Worm (Caenorhabditis elegans) whole organism, young adult: Measurements from ENCODE around the gene sca-1.
A peak's percentile ranks its signal among the peaks of the same experiment; 100 is the strongest.

Source experiments
- B0019.2 ChIP-seq: fragments of 200-800 bp; sonication (Bioruptor generic); conservative IDR thresholded peaks from 2 replicates; pipeline ENCODE4 v1.3.6; 2022; ENCODE audit warnings: missing genetic modification reagents, missing genetic modification characterization, missing compliant biosample characterization
- B0261.1 ChIP-seq: sonication (generic microtip); optimal IDR thresholded peaks from 2 replicates; lab custom pipeline; 2016; ENCODE audit warnings: mild to moderate bottlenecking, missing genetic modification characterization, moderate library complexity, missing compliant biosample characterization
- F10E7.11 ChIP-seq: sonication (generic microtip); optimal IDR thresholded peaks from 2 replicates; lab custom pipeline; 2017; ENCODE audit warnings: mild to moderate bottlenecking, missing genetic modification characterization, moderate library complexity, missing compliant biosample characterization
- F33H1.4 ChIP-seq: fragments of 200-800 bp; sonication (Bioruptor generic); IDR thresholded peaks from 2 replicates; pipeline ENCODE4 v1.3.6; 2022; ENCODE audit warnings: missing genetic modification reagents, missing genetic modification characterization, missing compliant biosample characterization
- F37B4.10 ChIP-seq: fragments of 200-800 bp; sonication (Bioruptor generic); IDR thresholded peaks from 2 replicates; pipeline ENCODE4 v1.3.6; 2022; ENCODE audit warnings: missing genetic modification characterization, missing compliant biosample characterization
- F39B2.1 ChIP-seq: fragments of 200-800 bp; sonication (Bioruptor generic); IDR thresholded peaks from 2 replicates; pipeline ENCODE4 v1.3.6; 2022; ENCODE audit warnings: missing genetic modification reagents, missing genetic modification characterization, missing compliant biosample characterization
- F57C9.4 ChIP-seq: sonication (generic microtip); optimal IDR thresholded peaks from 2 replicates; lab custom pipeline; 2017; ENCODE audit warnings: mild to moderate bottlenecking, missing genetic modification characterization, missing compliant biosample characterization
- K12H6.12 ChIP-seq: fragments of 200-800 bp; sonication (Bioruptor generic); optimal IDR thresholded peaks from 2 replicates; lab custom pipeline; 2018; ENCODE audit warnings: mild to moderate bottlenecking, missing genetic modification characterization, missing compliant biosample characterization
- T26A5.8 ChIP-seq: sonication (generic microtip); optimal IDR thresholded peaks from 2 replicates; lab custom pipeline; 2016; ENCODE audit warnings: missing genetic modification characterization, missing compliant biosample characterization
- Y53G8AR.9 ChIP-seq: fragments of 200-800 bp; sonication (Bioruptor generic); conservative IDR thresholded peaks from 2 replicates; pipeline ENCODE4 v1.3.6; 2022; ENCODE audit warnings: missing genetic modification reagents, missing genetic modification characterization, missing compliant biosample characterization
- Y79H2A.3 ChIP-seq: fragments of 200-800 bp; sonication (Bioruptor generic); conservative IDR thresholded peaks from 2 replicates; pipeline ENCODE4 v1.3.6; 2022; ENCODE audit warnings: missing genetic modification reagents, missing genetic modification characterization, missing compliant biosample characterization
- ama-1 ChIP-seq, 3 experiments: fragments of 150-350 bp in 1 of 3; sonication (generic microtip) in 2 of 3; optimal IDR thresholded peaks; 2 replicates each; lab custom pipeline; 2014 to 2018; ENCODE audit warnings: missing biosample characterization in 2 of 3, missing genetic modification characterization in 2 of 3, missing genetic modification reagents in 2 of 3
- aptf-3 ChIP-seq: fragments of 200-800 bp; sonication (Bioruptor generic); IDR thresholded peaks from 2 replicates; pipeline ENCODE4 v1.3.6; 2022; ENCODE audit warnings: missing genetic modification characterization, missing compliant biosample characterization
- attf-6 ChIP-seq: fragments of 200-800 bp; sonication (Bioruptor generic); IDR thresholded peaks from 2 replicates; pipeline ENCODE4 v1.3.6; 2022; ENCODE audit warnings: missing genetic modification reagents, missing genetic modification characterization, missing compliant biosample characterization
- ceh-40 ChIP-seq: fragments of 200-800 bp; sonication (Bioruptor generic); IDR thresholded peaks from 2 replicates; pipeline ENCODE4 v1.3.6; 2022; ENCODE audit warnings: missing genetic modification characterization, missing compliant biosample characterization
- ceh-91 ChIP-seq: fragments of 200-800 bp; sonication (Bioruptor generic); IDR thresholded peaks from 2 replicates; pipeline ENCODE4 v1.3.6; 2022; ENCODE audit warnings: missing genetic modification reagents, missing genetic modification characterization, missing compliant biosample characterization
- chd-7 ChIP-seq: sonication (generic microtip); optimal IDR thresholded peaks from 2 replicates; lab custom pipeline; 2016; ENCODE audit warnings: mild to moderate bottlenecking, missing genetic modification characterization, moderate library complexity, missing compliant biosample characterization
- die-1 ChIP-seq: sonication (generic microtip); optimal IDR thresholded peaks from 2 replicates; lab custom pipeline; 2016; ENCODE audit warnings: missing genotype, mild to moderate bottlenecking, missing genetic modification characterization, missing compliant biosample characterization
- dox-1 ChIP-seq: fragments of 200-800 bp; sonication (Bioruptor generic); IDR thresholded peaks from 2 replicates; pipeline ENCODE4 v1.3.6; 2022; ENCODE audit warnings: missing genetic modification reagents, missing genetic modification characterization, missing compliant biosample characterization
- egl-18 ChIP-seq: fragments of 200-800 bp; sonication (Bioruptor generic); IDR thresholded peaks from 2 replicates; pipeline ENCODE4 v1.3.6; 2022; ENCODE audit warnings: missing genetic modification reagents, missing genetic modification characterization, missing compliant biosample characterization
- egrh-3 ChIP-seq: fragments of 200-800 bp; sonication (Bioruptor generic); IDR thresholded peaks from 2 replicates; pipeline ENCODE4 v1.3.6; 2022; ENCODE audit warnings: missing genetic modification reagents, missing genetic modification characterization, missing compliant biosample characterization
- gei-17 ChIP-seq: fragments of 200-800 bp; sonication (Bioruptor generic); optimal IDR thresholded peaks from 2 replicates; lab custom pipeline; 2018; ENCODE audit warnings: mild to moderate bottlenecking, missing genetic modification characterization, missing compliant biosample characterization
- hsf-1 ChIP-seq: fragments of 200-800 bp; sonication (Bioruptor generic); IDR thresholded peaks from 2 replicates; pipeline ENCODE4 v1.3.6; 2022; ENCODE audit warnings: missing genetic modification reagents, missing genetic modification characterization, missing compliant biosample characterization
- lag-1 ChIP-seq: fragments of 200-800 bp; sonication (Bioruptor generic); IDR thresholded peaks from 2 replicates; pipeline ENCODE4 v1.3.6; 2022; ENCODE audit warnings: missing genetic modification reagents, missing genetic modification characterization, missing compliant biosample characterization
- lin-26 ChIP-seq: fragments of 200-800 bp; sonication (Bioruptor generic); IDR thresholded peaks from 2 replicates; pipeline ENCODE4 v1.3.6; 2022; ENCODE audit warnings: missing genetic modification reagents, missing genetic modification characterization, missing compliant biosample characterization
- lin-40 ChIP-seq: sonication (generic microtip); optimal IDR thresholded peaks from 2 replicates; lab custom pipeline; 2016; ENCODE audit warnings: missing genetic modification characterization, mild to moderate bottlenecking, missing compliant biosample characterization, missing genotype, missing genetic modification reagents
- lin-54 ChIP-seq: fragments of 200-800 bp; sonication (Bioruptor generic); optimal IDR thresholded peaks from 2 replicates; lab custom pipeline; 2018; ENCODE audit warnings: mild to moderate bottlenecking, missing genetic modification characterization, missing compliant biosample characterization
- madf-3 ChIP-seq: fragments of 200-800 bp; sonication (Bioruptor generic); IDR thresholded peaks from 2 replicates; pipeline ENCODE4 v1.3.6; 2022; ENCODE audit warnings: missing genetic modification reagents, missing genetic modification characterization, missing compliant biosample characterization
- madf-6 ChIP-seq: fragments of 200-800 bp; sonication (Bioruptor generic); IDR thresholded peaks from 2 replicates; pipeline ENCODE4 v1.3.6; 2022; ENCODE audit warnings: missing genetic modification reagents, missing genetic modification characterization, missing compliant biosample characterization
- madf-8 ChIP-seq: fragments of 200-800 bp; sonication (Bioruptor generic); conservative IDR thresholded peaks from 2 replicates; pipeline ENCODE4 v1.3.6; 2022; ENCODE audit warnings: missing genetic modification reagents, missing genetic modification characterization, missing compliant biosample characterization
- nfyb-1 ChIP-seq: fragments of 200-800 bp; sonication (Bioruptor generic); IDR thresholded peaks from 2 replicates; pipeline ENCODE4 v1.3.6; 2022; ENCODE audit warnings: missing genetic modification reagents, missing genetic modification characterization, missing compliant biosample characterization
- nhr-120 ChIP-seq: fragments of 200-800 bp; sonication (Bioruptor generic); IDR thresholded peaks from 2 replicates; pipeline ENCODE4 v1.3.6; 2022; ENCODE audit warnings: missing genetic modification characterization, missing compliant biosample characterization
- nhr-179 ChIP-seq: sonication (generic microtip); optimal IDR thresholded peaks from 2 replicates; lab custom pipeline; 2016; ENCODE audit warnings: mild to moderate bottlenecking, missing genetic modification characterization, missing compliant biosample characterization
- rpc-1 ChIP-seq, 2 experiments: fragments of 150-350 bp in 1 of 2; sonication (generic microtip) in 1 of 2; optimal IDR thresholded peaks; 2 replicates each; lab custom pipeline; 2014 to 2018; ENCODE audit warnings: missing biosample characterization in 1 of 2, missing genetic modification characterization in 1 of 2, missing genetic modification reagents in 1 of 2, missing genotype in 1 of 2
- sea-2 ChIP-seq: fragments of 200-800 bp; sonication (Bioruptor generic); IDR thresholded peaks from 2 replicates; pipeline ENCODE4 v1.3.6; 2022; ENCODE audit warnings: missing genetic modification characterization, missing compliant biosample characterization
- snpc-1.3 ChIP-seq: sonication (generic microtip); optimal IDR thresholded peaks from 2 replicates; lab custom pipeline; 2017; ENCODE audit warnings: missing genetic modification characterization, mild to moderate bottlenecking, missing compliant biosample characterization, antibody characterized with exemption, moderate library complexity, missing genotype, missing genetic modification reagents; ENCODE audit not compliant: insufficient read depth
- snpc-3.4 ChIP-seq: sonication (generic microtip); optimal IDR thresholded peaks from 2 replicates; lab custom pipeline; 2017; ENCODE audit warnings: missing genetic modification characterization, mild to moderate bottlenecking, missing compliant biosample characterization, antibody characterized with exemption, moderate library complexity, missing genotype, missing genetic modification reagents
- somi-1 ChIP-seq: fragments of 200-800 bp; sonication (Bioruptor generic); optimal IDR thresholded peaks from 2 replicates; lab custom pipeline; 2018; ENCODE audit warnings: mild to moderate bottlenecking, missing genetic modification characterization, missing compliant biosample characterization
- tbx-9 ChIP-seq: sonication (generic microtip); optimal IDR thresholded peaks from 2 replicates; lab custom pipeline; 2016; ENCODE audit warnings: borderline replicate concordance, missing genetic modification characterization, inconsistent platforms, missing compliant biosample characterization
- unc-130 ChIP-seq: sonication (generic microtip); optimal IDR thresholded peaks from 2 replicates; lab custom pipeline; 2016; ENCODE audit warnings: missing genetic modification reagents, missing genetic modification characterization, missing compliant biosample characterization
- xnd-1 ChIP-seq: sonication (generic microtip); optimal IDR thresholded peaks from 2 replicates; lab custom pipeline; 2016; ENCODE audit warnings: missing genotype, missing genetic modification reagents, missing genetic modification characterization, missing compliant biosample characterization
- zim-3 ChIP-seq: sonication (generic microtip); optimal IDR thresholded peaks from 2 replicates; lab custom pipeline; 2017; ENCODE audit warnings: mild to moderate bottlenecking, missing genetic modification characterization, moderate library complexity, missing compliant biosample characterization
- ztf-18 ChIP-seq: sonication (generic microtip); optimal IDR thresholded peaks from 2 replicates; lab custom pipeline; 2016; ENCODE audit warnings: missing genotype, mild to moderate bottlenecking, missing genetic modification characterization, missing compliant biosample characterization
- ztf-3 ChIP-seq: fragments of 200-800 bp; sonication (Bioruptor generic); optimal IDR thresholded peaks from 2 replicates; lab custom pipeline; 2018; ENCODE audit warnings: mild to moderate bottlenecking, missing genetic modification characterization, missing compliant biosample characterization
- ztf-6 ChIP-seq: fragments of 200-800 bp; sonication (Bioruptor generic); IDR thresholded peaks from 2 replicates; pipeline ENCODE4 v1.3.6; 2022; ENCODE audit warnings: missing genetic modification reagents, missing genetic modification characterization, missing compliant biosample characterization

sca-1 gene

DNA sequence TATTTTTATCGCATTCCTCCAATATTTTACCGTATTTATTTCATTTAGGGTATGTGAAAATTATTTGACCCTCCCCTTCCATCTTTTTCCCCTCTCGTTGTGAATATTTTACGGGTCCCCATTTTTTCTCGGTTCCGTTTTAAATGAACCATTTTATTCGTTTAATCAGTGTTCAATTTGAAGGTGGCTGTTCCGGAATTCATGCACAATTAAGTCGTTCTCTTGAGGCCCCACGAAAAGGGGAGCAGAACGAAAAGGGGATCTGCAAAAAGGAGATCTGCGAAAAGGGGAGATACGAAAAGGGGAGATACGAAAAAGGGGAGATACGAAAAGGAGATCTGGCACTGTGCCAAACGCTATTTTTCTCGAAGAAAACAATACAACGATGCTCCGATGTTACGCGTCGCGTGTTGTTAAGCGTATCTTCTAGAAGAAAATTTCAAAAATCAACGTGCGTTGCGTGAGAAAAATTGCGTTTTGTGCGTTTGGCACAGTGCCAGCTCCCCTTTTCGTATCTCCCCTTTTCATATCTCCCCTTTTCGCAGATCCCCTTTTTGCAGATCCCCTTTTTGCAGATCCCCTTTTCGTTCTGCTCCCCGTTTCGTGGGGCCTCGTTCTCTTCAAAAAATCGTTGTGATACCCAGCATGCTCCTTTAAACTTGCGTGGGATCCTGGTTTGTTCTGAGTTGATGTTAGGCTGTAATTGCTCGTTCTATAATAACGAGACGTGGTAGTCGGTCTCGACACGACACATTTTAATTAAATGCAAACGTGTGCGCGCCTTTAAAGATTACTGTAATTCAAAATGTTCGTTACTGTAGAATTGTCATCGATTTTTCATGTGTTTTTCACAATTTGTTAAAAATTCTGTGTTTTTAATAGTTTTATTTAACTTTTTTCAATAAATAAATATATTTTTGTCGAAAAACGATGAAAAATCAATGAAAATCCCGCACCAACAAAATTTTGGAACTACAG lies 5.5 kb downstream of the sca-1 start (continued):
- TF ChIP-seq lag-1 (no peak), madf-3 (GFP tag; lab: Robert Waterston, UW) (peak; percentile 83; the same call in 1 of the 2 replicates), Y53G8AR.9 (peak; percentile 92), die-1 (tag; lab: Kevin White, UChicago) (peak; percentile 51), F37B4.10 (0 out of 2 replicates have a peak, but pooled peaks have one; percentile 29), unc-130 (GFP tag; lab: Kevin White, UChicago) (no peak), dox-1 (peak; percentile 69), sea-2 (GFP tag; lab: Robert Waterston, UW) (no peak), ceh-40 (GFP tag; lab: Robert Waterston, UW) (peak; percentile 70; the same call in 1 of the 2 replicates), zim-3 (tag; lab: Kevin White, UChicago) (no peak), lin-26 (peak; percentile 91), madf-6 (GFP tag; lab: Robert Waterston, UW) (peak; percentile 91), snpc-1.3 (tag; lab: Kevin White, UChicago) (no peak), F10E7.11 (no peak), rpc-1 (optimal IDR thresholded peaks at IDR 0.05; lab: Kevin White, UChicago) (no peak), rpc-1 (tag; optimal IDR thresholded peaks at IDR 0.05; lab: Kevin White, UChicago) (no peak), gei-17 (GFP tag; lab: Kevin White, UChicago) (no peak), somi-1 (GFP tag; lab: Kevin White, UChicago) (no peak), egrh-3 (GFP tag; lab: Robert Waterston, UW) (peak; percentile 71; the same call in 1 of the 2 replicates), F33H1.4 (GFP tag; lab: Robert Waterston, UW) (peak; percentile 65), ztf-6 (GFP tag; lab: Robert Waterston, UW) (peak; percentile 48; the same call in 1 of the 2 replicates), aptf-3 (peak; percentile 80; the same call in 1 of the 2 replicates), tbx-9 (no peak), ztf-3 (no peak), nfyb-1 (GFP tag; lab: Robert Waterston, UW) (peak; percentile 76), ceh-91 (GFP tag; lab: Robert Waterston, UW) (0 out of 2 replicates have a peak, but pooled peaks have one; percentile 60), B0261.1 (tag; lab: Kevin White, UChicago) (no peak), lin-54 (peak; percentile 56), ztf-18 (tag; lab: Kevin White, UChicago) (no peak), B0019.2 (GFP tag; lab: Robert Waterston, UW) (peak; percentile 45; the same call in 1 of the 2 replicates), chd-7 (tag; lab: Kevin White, UChicago) (no peak), K12H6.12 (tag; lab: Kevin White, UChicago) (peak; percentile 12), nhr-120 (GFP tag; lab: Robert Waterston, UW) (no peak), T26A5.8 (tag; lab: Kevin White, UChicago) (no peak), snpc-3.4 (tag; lab: Kevin White, UChicago) (no peak), egl-18 (no peak), xnd-1 (peak; percentile 0), hsf-1 (GFP tag; lab: Robert Waterston, UW) (peak; percentile 96), attf-6 (peak; percentile 91), ama-1 (optimal IDR thresholded peaks at IDR 0.05; lab: Kevin White, UChicago) (no peak), ama-1 (GFP tag; optimal IDR thresholded peaks at IDR 0.05; lab: Kevin White, UChicago) (peak in 1 of 2 experiments; percentile 78), madf-8 (GFP tag; lab: Robert Waterston, UW) (peak; percentile 58), nhr-179 (no peak), lin-40 (tag; lab: Kevin White, UChicago) (no peak), Y79H2A.3 (GFP tag; lab: Robert Waterston, UW) (peak; percentile 93), F39B2.1 (GFP tag; lab: Robert Waterston, UW) (peak; percentile 70; the same call in 1 of the 2 replicates), F57C9.4 (no peak)
